Worm (Caenorhabditis elegans) whole organism, L1 larva: Measurements from ENCODE around the gene unc-119.

Source experiments
- C34B4.2 ChIP-seq: sonication (generic microtip); optimal IDR thresholded peaks from 2 replicates; lab custom pipeline; 2017; ENCODE audit warnings: mild to moderate bottlenecking, missing genetic modification characterization, missing compliant biosample characterization
- F16B12.6 ChIP-seq: fragments of 150-350 bp; optimal IDR thresholded peaks from 2 replicates; lab custom pipeline; 2014; ENCODE audit warnings: missing biosample characterization, missing genetic modification characterization
- Y116A8C.19 ChIP-seq: sonication (generic microtip); optimal IDR thresholded peaks from 2 replicates; lab custom pipeline; 2016; ENCODE audit warnings: missing compliant biosample characterization, missing genetic modification characterization, borderline replicate concordance
- aly-2 ChIP-seq: fragments of 150-350 bp; optimal IDR thresholded peaks from 2 replicates; lab custom pipeline; 2014; ENCODE audit warnings: missing biosample characterization, missing genetic modification characterization
- ceh-63 ChIP-seq: fragments of 200-800 bp; sonication (Bioruptor generic); optimal IDR thresholded peaks from 2 replicates; lab custom pipeline; 2018; ENCODE audit warnings: mild to moderate bottlenecking, missing genetic modification characterization, missing compliant biosample characterization
- ceh-8 ChIP-seq: fragments of 200-800 bp; sonication (Bioruptor generic); optimal IDR thresholded peaks from 2 replicates; lab custom pipeline; 2018; ENCODE audit warnings: mild to moderate bottlenecking, missing genetic modification characterization, moderate library complexity, missing compliant biosample characterization
- ceh-88 ChIP-seq: fragments of 200-800 bp; sonication (Bioruptor generic); IDR thresholded peaks from 2 replicates; pipeline ENCODE4 v1.3.6; 2022; ENCODE audit warnings: missing genetic modification characterization, missing compliant biosample characterization
- dsc-1 ChIP-seq: sonication (generic microtip); optimal IDR thresholded peaks from 2 replicates; lab custom pipeline; 2016; ENCODE audit warnings: mild to moderate bottlenecking, missing genetic modification characterization, missing compliant biosample characterization
- efl-3 ChIP-seq: fragments of 200-800 bp; sonication (Bioruptor generic); optimal IDR thresholded peaks from 2 replicates; lab custom pipeline; 2018; ENCODE audit warnings: mild to moderate bottlenecking, missing genetic modification characterization, missing compliant biosample characterization
- egl-27 ChIP-seq, 2 experiments: fragments of 150-350 bp in 1 of 2; sonication (generic microtip); optimal IDR thresholded peaks; 3 replicates each; lab custom pipeline; 2017 to 2018; ENCODE audit warnings: missing biosample characterization in 2 of 2, missing genetic modification characterization in 2 of 2, missing genetic modification reagents in 2 of 2
- elt-3 ChIP-seq, 6 experiments: fragments of 150-350 bp in 1 of 6; sonication (generic microtip); optimal IDR thresholded peaks; 2 replicates each; lab custom pipeline; 2017 to 2018; ENCODE audit warnings: missing biosample characterization in 6 of 6, missing genetic modification characterization in 6 of 6, inconsistent platforms in 1 of 6
- fkh-8 ChIP-seq: sonication (generic microtip); optimal IDR thresholded peaks from 2 replicates; lab custom pipeline; 2016; ENCODE audit warnings: mild to moderate bottlenecking, missing genetic modification characterization, missing compliant biosample characterization
- grh-1 ChIP-seq: fragments of 200-800 bp; sonication (Bioruptor generic); IDR thresholded peaks from 2 replicates; pipeline ENCODE4 v1.3.6; 2022; ENCODE audit warnings: missing genetic modification reagents, missing genetic modification characterization, missing compliant biosample characterization
- lin-14 ChIP-seq: fragments of 200-800 bp; sonication (Bioruptor generic); optimal IDR thresholded peaks from 2 replicates; lab custom pipeline; 2018; ENCODE audit warnings: mild to moderate bottlenecking, missing genetic modification characterization, moderate library complexity, missing compliant biosample characterization
- lin-15B ChIP-seq: fragments of 150-350 bp; sonication (generic microtip); optimal IDR thresholded peaks from 3 replicates; lab custom pipeline; 2014; ENCODE audit warnings: missing biosample characterization, missing genetic modification characterization
- lir-3 ChIP-seq: sonication (generic microtip); optimal IDR thresholded peaks from 2 replicates; lab custom pipeline; 2016; ENCODE audit warnings: mild to moderate bottlenecking, missing genetic modification characterization, moderate library complexity, missing compliant biosample characterization; ENCODE audit not compliant: poor library complexity
- mdl-1 ChIP-seq, 2 experiments: fragments of 150-350 bp; optimal IDR thresholded peaks; 2 replicates each; lab custom pipeline; 2014 to 2017; ENCODE audit warnings: missing biosample characterization in 2 of 2, missing genetic modification characterization in 2 of 2, inconsistent platforms in 1 of 2
- mef-2 ChIP-seq: fragments of 150-350 bp; optimal IDR thresholded peaks from 2 replicates; lab custom pipeline; 2014; ENCODE audit warnings: missing biosample characterization, missing genetic modification characterization
- nhr-20 ChIP-seq: sonication (generic microtip); optimal IDR thresholded peaks from 2 replicates; lab custom pipeline; 2016; ENCODE audit warnings: mild to moderate bottlenecking, missing genetic modification characterization, missing compliant biosample characterization
- nhr-71 ChIP-seq: sonication (generic microtip); optimal IDR thresholded peaks from 2 replicates; lab custom pipeline; 2016; ENCODE audit warnings: mild to moderate bottlenecking, missing genetic modification characterization, moderate library complexity, missing compliant biosample characterization
- nhr-85 ChIP-seq: sonication (generic microtip); peaks from one replicate; lab custom pipeline; 2016; ENCODE audit warnings: missing genetic modification characterization, inconsistent platforms, missing compliant biosample characterization
- nhr-90 ChIP-seq: sonication (generic microtip); optimal IDR thresholded peaks from 2 replicates; lab custom pipeline; 2016; ENCODE audit warnings: mild to moderate bottlenecking, missing genetic modification characterization, missing compliant biosample characterization; ENCODE audit not compliant: poor library complexity
- pag-3 ChIP-seq: sonication (generic microtip); optimal IDR thresholded peaks from 2 replicates; lab custom pipeline; 2017; ENCODE audit warnings: missing genetic modification characterization, mild to moderate bottlenecking, missing compliant biosample characterization, antibody characterized with exemption, borderline replicate concordance; ENCODE audit not compliant: insufficient read depth
- pax-3 ChIP-seq: fragments of 200-800 bp; sonication (Bioruptor generic); optimal IDR thresholded peaks from 2 replicates; lab custom pipeline; 2018; ENCODE audit warnings: mild to moderate bottlenecking, missing genetic modification characterization, moderate library complexity, missing compliant biosample characterization
- sptf-1 ChIP-seq: fragments of 150-350 bp; optimal IDR thresholded peaks from 2 replicates; lab custom pipeline; 2014; ENCODE audit warnings: missing biosample characterization, missing genetic modification characterization
- unc-130 ChIP-seq: fragments of 150-350 bp; optimal IDR thresholded peaks from 2 replicates; lab custom pipeline; 2017; ENCODE audit warnings: missing biosample characterization, missing genetic modification characterization, inconsistent platforms
- ztf-11 ChIP-seq, 2 experiments: sonication (generic microtip); optimal IDR thresholded peaks; 2 replicates each; lab custom pipeline; 2016 to 2017; ENCODE audit warnings: missing genetic modification characterization in 2 of 2, missing biosample characterization in 1 of 2, missing compliant biosample characterization in 1 of 2

unc-119 gene

ce11 chrIII:10953160-10953559 is 50.7 kb downstream of the unc-119 start, which contains the start of gene zig-5:
Gene zig-5, minus strand, starts transcription at chrIII:10953508.
- TF ChIP-seq ceh-88 (GFP tag; lab: Robert Waterston, UW) (no peak), Y116A8C.19 (tag; lab: Kevin White, UChicago) (no peak), lin-14 (GFP tag; lab: Kevin White, UChicago) (no peak)
- TF ChIP-seq, all 84 proteins: peak for 0

- TF ChIP-seq mef-2 (tag; lab: Kevin White, UChicago) (no peak), grh-1 (GFP tag; lab: Robert Waterston, UW) (no peak), nhr-71 (peak; percentile 4), nhr-85 (peak; percentile 59), ztf-11 (tag; optimal IDR thresholded peaks at IDR 0.05; lab: Kevin White, UChicago) (no peak), pag-3 (tag; lab: Kevin White, UChicago) (no peak), fkh-8 (no peak), pax-3 (tag; lab: Kevin White, UChicago) (no peak)
Measured at ce11 chrIII:10957236-10957635, 54.8 kb downstream of the unc-119 start.

DNA sequence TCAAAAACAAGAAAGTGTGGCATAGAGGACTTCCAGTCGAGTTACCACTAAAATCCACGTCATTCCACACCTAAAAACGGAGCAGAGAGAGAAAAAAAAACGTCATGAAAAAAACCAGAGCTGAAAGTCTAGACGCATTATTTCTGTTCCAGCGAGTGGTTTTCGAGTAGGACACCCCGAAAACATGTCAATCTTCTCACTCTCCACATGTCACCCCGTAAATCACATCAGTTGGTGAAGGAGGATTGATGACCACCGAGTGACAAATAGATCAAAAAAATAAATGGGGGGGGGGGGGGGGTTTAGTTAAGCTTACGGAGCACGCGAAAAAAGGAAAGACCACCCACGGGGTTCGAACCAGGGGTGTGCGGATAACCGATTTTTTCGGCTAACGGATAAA is 55.3 kb downstream of the unc-119 start:
- TF ChIP-seq nhr-20 (no peak), elt-3 (tag; optimal IDR thresholded peaks at IDR 0.05; lab: Kevin White, UChicago) (no peak), C34B4.2 (tag; lab: Kevin White, UChicago) (no peak), sptf-1 (tag; lab: Kevin White, UChicago) (no peak), mdl-1 (tag; optimal IDR thresholded peaks at IDR 0.05; lab: Kevin White, UChicago) (no peak), ceh-8 (no peak), unc-130 (tag; lab: Kevin White, UChicago) (no peak), ceh-63 (GFP tag; lab: Kevin White, UChicago) (no peak), dsc-1 (no peak), lin-15B (tag; lab: Kevin White, UChicago) (no peak), ceh-88 (GFP tag; lab: Robert Waterston, UW) (no peak), efl-3 (GFP tag; lab: Kevin White, UChicago) (no peak), fkh-8 (no peak), nhr-85 (no peak), nhr-90 (no peak), egl-27 (tag; optimal IDR thresholded peaks at IDR 0.05; lab: Kevin White, UChicago) (no peak), nhr-71 (no peak), F16B12.6 (tag; lab: Kevin White, UChicago) (no peak), aly-2 (tag; lab: Kevin White, UChicago) (no peak), lir-3 (no peak)
